Fruit fly (Drosophila melanogaster) whole organism, embryonic: ENCODE results near the gene Polr3E.

Experiments
- CG10209 ChIP-seq: fragments of 200-800 bp; sonication (Bioruptor generic); optimal IDR thresholded peaks from 3 replicates; lab custom pipeline; 2017; ENCODE audit warnings: missing biosample characterization, mild to moderate bottlenecking, missing genetic modification characterization, missing genetic modification reagents
- CG10267 ChIP-seq: fragments of 200-800 bp; sonication (Bioruptor generic); optimal IDR thresholded peaks from 2 replicates; lab custom pipeline; 2018; ENCODE audit warnings: missing biosample characterization, mild to moderate bottlenecking, missing genetic modification characterization, moderate library complexity
- CG11456 ChIP-seq: fragments of 200-800 bp; sonication (Bioruptor generic); IDR thresholded peaks from 3 replicates; pipeline ENCODE4 v1.3.6; 2022; ENCODE audit warnings: missing biosample characterization, missing genetic modification characterization
- CG13123 ChIP-seq: fragments of 200-800 bp; sonication (Bioruptor generic); optimal IDR thresholded peaks from 2 replicates; lab custom pipeline; 2016; ENCODE audit warnings: missing biosample characterization, missing genetic modification characterization
- CG14667 ChIP-seq: fragments of 200-800 bp; sonication (Bioruptor generic); IDR thresholded peaks from 2 replicates; pipeline ENCODE4 v1.3.6; 2022; ENCODE audit warnings: missing biosample characterization, missing genetic modification characterization
- CG14710 ChIP-seq: fragments of 200-800 bp; sonication (Bioruptor generic); optimal IDR thresholded peaks from 3 replicates; lab custom pipeline; 2019; ENCODE audit warnings: missing biosample characterization, mild to moderate bottlenecking, missing genetic modification characterization, moderate library complexity
- CG14860 ChIP-seq: fragments of 200-800 bp; sonication (Bioruptor generic); IDR thresholded peaks from 3 replicates; pipeline ENCODE4 v1.3.6; 2022; ENCODE audit warnings: missing biosample characterization, missing genetic modification characterization; ENCODE audit not compliant: partially characterized antibody
- CG15479 ChIP-seq: fragments of 200-800 bp; sonication (Bioruptor generic); optimal IDR thresholded peaks from 3 replicates; lab custom pipeline; 2019; ENCODE audit warnings: missing biosample characterization, mild to moderate bottlenecking, missing genetic modification characterization, moderate library complexity
- CG18619 ChIP-seq: fragments of 200-800 bp; sonication (Bioruptor generic); optimal IDR thresholded peaks from 3 replicates; lab custom pipeline; 2017; ENCODE audit warnings: missing biosample characterization, mild to moderate bottlenecking, missing genetic modification characterization
- CG2199 ChIP-seq: fragments of 200-800 bp; sonication (Bioruptor generic); IDR thresholded peaks from 3 replicates; pipeline ENCODE4 v1.3.6; 2022; ENCODE audit warnings: missing biosample characterization, missing genetic modification characterization
- CG3726 ChIP-seq: fragments of 200-800 bp; sonication (Bioruptor generic); IDR thresholded peaks from 3 replicates; pipeline ENCODE4, ENCODE4 v1.3.6; 2022; ENCODE audit warnings: missing biosample characterization, missing genetic modification characterization
- CG6683 ChIP-seq: fragments of 200-800 bp; sonication (Bioruptor generic); optimal IDR thresholded peaks from 2 replicates; lab custom pipeline; 2017; ENCODE audit warnings: missing biosample characterization, mild to moderate bottlenecking, missing genetic modification characterization, missing genetic modification reagents
- CG8944 ChIP-seq: fragments of 200-800 bp; sonication (Bioruptor generic); optimal IDR thresholded peaks from 3 replicates; lab custom pipeline; 2016; ENCODE audit warnings: missing biosample characterization, missing genetic modification characterization
- CG9876 ChIP-seq: fragments of 200-800 bp; sonication (Bioruptor generic); optimal IDR thresholded peaks from 2 replicates; lab custom pipeline; 2016; ENCODE audit warnings: missing biosample characterization, missing genetic modification characterization
- CTCF ChIP-seq: fragments of 200-800 bp; sonication (Bioruptor generic); optimal IDR thresholded peaks from 2 replicates; lab custom pipeline; 2017; ENCODE audit warnings: missing biosample characterization, mild to moderate bottlenecking, missing genetic modification characterization, moderate library complexity
- CoRest ChIP-seq: fragments of 200-800 bp; sonication (Bioruptor generic); optimal IDR thresholded peaks from 3 replicates; lab custom pipeline; 2018; ENCODE audit warnings: missing biosample characterization, mild to moderate bottlenecking, missing genetic modification characterization, moderate library complexity
- D19B ChIP-seq: fragments of 200-800 bp; sonication (Bioruptor generic); optimal IDR thresholded peaks from 2 replicates; lab custom pipeline; 2017; ENCODE audit warnings: missing biosample characterization, mild to moderate bottlenecking, missing genetic modification characterization
- Dfd ChIP-seq, 2 experiments: fragments of >200 bp; optimal IDR thresholded peaks; 2 replicates each; lab custom pipeline; 2017; ENCODE audit warnings: missing biosample characterization in 2 of 2, missing genetic modification characterization in 2 of 2
- Elba2 ChIP-seq: fragments of 200-800 bp; sonication (Bioruptor generic); optimal IDR thresholded peaks from 3 replicates; lab custom pipeline; 2016; ENCODE audit warnings: missing biosample characterization, missing genetic modification characterization
- GATAe ChIP-seq: fragments of 200-800 bp; sonication (Bioruptor generic); conservative IDR thresholded peaks from 2 replicates; pipeline ENCODE4 v1.3.6; 2022; ENCODE audit warnings: missing biosample characterization, missing genetic modification characterization
- Gsc ChIP-seq: fragments of 200-800 bp; sonication (Bioruptor generic); IDR thresholded peaks from 2 replicates; pipeline ENCODE4 v1.3.6; 2022; ENCODE audit warnings: missing biosample characterization, missing genetic modification characterization
- HLH3B ChIP-seq: fragments of 200-800 bp; sonication (Bioruptor generic); IDR thresholded peaks from 2 replicates; pipeline ENCODE4 v1.3.6; 2022; ENCODE audit warnings: missing biosample characterization, missing genetic modification characterization
- Lhr ChIP-seq: fragments of 200-800 bp; sonication (Bioruptor generic); optimal IDR thresholded peaks from 3 replicates; lab custom pipeline; 2017; ENCODE audit warnings: mild to moderate bottlenecking, missing biosample characterization, missing genetic modification reagents, missing genetic modification characterization
- Lim3 ChIP-seq: fragments of 200-800 bp; sonication (Bioruptor generic); IDR thresholded peaks from 2 replicates; pipeline ENCODE4 v1.3.6; 2022; ENCODE audit warnings: missing biosample characterization, missing genetic modification characterization
- Lpt ChIP-seq: fragments of >200 bp; optimal IDR thresholded peaks from 2 replicates; lab custom pipeline; 2018; ENCODE audit warnings: missing biosample characterization, missing genetic modification characterization
- MESR4 ChIP-seq: fragments of 200-800 bp; sonication (Bioruptor generic); optimal IDR thresholded peaks from 2 replicates; lab custom pipeline; 2018; ENCODE audit warnings: missing biosample characterization, mild to moderate bottlenecking, missing genetic modification characterization, moderate library complexity
- Neu2 ChIP-seq: fragments of 200-800 bp; sonication (Bioruptor generic); optimal IDR thresholded peaks from 3 replicates; lab custom pipeline; 2016; ENCODE audit warnings: missing biosample characterization, missing genetic modification characterization, borderline replicate concordance
- Ravus ChIP-seq: fragments of 200-800 bp; sonication (Bioruptor generic); IDR thresholded peaks from 2 replicates; pipeline ENCODE4 v1.3.6; 2022; ENCODE audit warnings: missing biosample characterization, missing genetic modification characterization
- Sin3A ChIP-seq: fragments of >200 bp; optimal IDR thresholded peaks from 2 replicates; lab custom pipeline; 2018
- Trl ChIP-seq, 3 experiments: fragments of >200 bp in 2 of 3; fragments of 200-800 bp in 1 of 3; sonication (Bioruptor generic) in 1 of 3; optimal IDR thresholded peaks; 2 replicates in 1 of 3; 3 replicates in 2 of 3; lab custom pipeline; 2016 to 2017; ENCODE audit warnings: missing biosample characterization in 1 of 3, missing genetic modification characterization in 1 of 3
- aop ChIP-seq: fragments of 200-800 bp; sonication (Bioruptor generic); IDR thresholded peaks from 2 replicates; pipeline ENCODE4 v1.3.6; 2022; ENCODE audit warnings: missing biosample characterization, missing genetic modification characterization
- bbx ChIP-seq: fragments of 200-800 bp; sonication (Bioruptor generic); IDR thresholded peaks from 2 replicates; pipeline ENCODE4 v1.3.6; 2022; ENCODE audit warnings: missing biosample characterization, missing genetic modification characterization; ENCODE audit not compliant: partially characterized antibody
- croc ChIP-seq: fragments of 200-800 bp; sonication (Bioruptor generic); conservative IDR thresholded peaks from 3 replicates; pipeline ENCODE4 v1.3.6; 2022; ENCODE audit warnings: missing biosample characterization, missing genetic modification characterization
- dimm ChIP-seq: fragments of 200-800 bp; sonication (Bioruptor generic); IDR thresholded peaks from 2 replicates; pipeline ENCODE4 v1.3.6; 2022; ENCODE audit warnings: missing biosample characterization, missing genetic modification characterization
- jumu ChIP-seq: fragments of 200-800 bp; sonication (Bioruptor generic); optimal IDR thresholded peaks from 3 replicates; lab custom pipeline; 2016; ENCODE audit warnings: missing biosample characterization, missing genetic modification characterization
- ken ChIP-seq: fragments of 200-800 bp; sonication (Bioruptor generic); IDR thresholded peaks from 3 replicates; pipeline ENCODE4 v1.3.6; 2022; ENCODE audit warnings: missing biosample characterization, missing genetic modification characterization
- knrl ChIP-seq: fragments of 200-800 bp; sonication (Bioruptor generic); IDR thresholded peaks from 3 replicates; pipeline ENCODE4 v1.3.6; 2022; ENCODE audit warnings: missing biosample characterization, missing genetic modification characterization; ENCODE audit not compliant: partially characterized antibody
- lab ChIP-seq: fragments of 200-800 bp; sonication (Bioruptor generic); optimal IDR thresholded peaks from 3 replicates; lab custom pipeline; 2017; ENCODE audit warnings: missing biosample characterization, missing genetic modification characterization, mild to moderate bottlenecking, moderate library complexity, missing genetic modification reagents
- lmd ChIP-seq: fragments of 200-800 bp; sonication (Bioruptor generic); IDR thresholded peaks from 2 replicates; pipeline ENCODE4 v1.3.6; 2022; ENCODE audit warnings: missing biosample characterization, missing genetic modification characterization
- mirr ChIP-seq: fragments of 200-800 bp; sonication (Bioruptor generic); optimal IDR thresholded peaks from 3 replicates; lab custom pipeline; 2018; ENCODE audit warnings: missing biosample characterization, mild to moderate bottlenecking, missing genetic modification characterization
- nerfin-1 ChIP-seq: fragments of 200-800 bp; sonication (Bioruptor generic); optimal IDR thresholded peaks from 3 replicates; lab custom pipeline; 2019; ENCODE audit warnings: missing biosample characterization, mild to moderate bottlenecking, missing genetic modification characterization, moderate library complexity
- nerfin-2 ChIP-seq: fragments of 200-800 bp; sonication (Bioruptor generic); IDR thresholded peaks from 2 replicates; pipeline ENCODE4 v1.3.6; 2022; ENCODE audit warnings: missing biosample characterization, missing genetic modification characterization; ENCODE audit not compliant: partially characterized antibody
- nmo ChIP-seq: fragments of 200-800 bp; sonication (Bioruptor generic); optimal IDR thresholded peaks from 2 replicates; lab custom pipeline; 2018; ENCODE audit warnings: missing biosample characterization, mild to moderate bottlenecking, missing genetic modification characterization, moderate library complexity
- p53 ChIP-seq: fragments of 200-800 bp; sonication (Bioruptor generic); optimal IDR thresholded peaks from 2 replicates; lab custom pipeline; 2016; ENCODE audit warnings: missing biosample characterization, missing genetic modification characterization
- pzg ChIP-seq: fragments of 200-800 bp; sonication (Bioruptor generic); optimal IDR thresholded peaks from 3 replicates; lab custom pipeline; 2018; ENCODE audit warnings: missing biosample characterization, mild to moderate bottlenecking, missing genetic modification characterization, moderate library complexity
- repo ChIP-seq: fragments of 200-800 bp; sonication (Bioruptor generic); optimal IDR thresholded peaks from 2 replicates; lab custom pipeline; 2016; ENCODE audit warnings: missing biosample characterization, missing genetic modification characterization
- sc ChIP-seq, 3 experiments: fragments of >200 bp in 2 of 3; fragments of 200-800 bp in 1 of 3; sonication (Bioruptor generic) in 1 of 3; optimal IDR thresholded peaks; 2 replicates in 2 of 3; 3 replicates in 1 of 3; lab custom pipeline; 2017; ENCODE audit warnings: mild to moderate bottlenecking in 1 of 3, missing biosample characterization in 1 of 3, missing genetic modification characterization in 1 of 3, missing genetic modification reagents in 1 of 3
- sima ChIP-seq: fragments of 200-800 bp; sonication (Bioruptor generic); optimal IDR thresholded peaks from 2 replicates; lab custom pipeline; 2016; ENCODE audit warnings: missing biosample characterization, missing genetic modification characterization
- stc ChIP-seq: fragments of 200-800 bp; sonication (Bioruptor generic); IDR thresholded peaks from 2 replicates; pipeline ENCODE4 v1.3.6; 2022; ENCODE audit warnings: missing biosample characterization, missing genetic modification characterization
- tx ChIP-seq: fragments of 200-800 bp; sonication (Bioruptor generic); optimal IDR thresholded peaks from 2 replicates; lab custom pipeline; 2016; ENCODE audit warnings: missing biosample characterization, missing genetic modification characterization
- usp ChIP-seq: fragments of >200 bp; optimal IDR thresholded peaks from 2 replicates; lab custom pipeline; 2017; ENCODE audit warnings: missing biosample characterization, missing genetic modification characterization

The Polr3E gene

dm6 chr3L:21058651-21059050 is 27.0 kb downstream of the Polr3E start:
- TF ChIP-seq CG14667 (no peak), MESR4 (GFP tag; lab: Kevin White, UChicago) (no peak), Elba2 (GFP tag; lab: Kevin White, UChicago) (no peak), sima (GFP tag; lab: Kevin White, UChicago) (no peak), tx (GFP tag; lab: Kevin White, UChicago) (no peak), CoRest (no peak), HLH3B (no peak; the same call in 1 of the 2 replicates), Sin3A (lab: Kevin White, UChicago) (no peak), CG18619 (no peak), jumu (GFP tag; lab: Kevin White, UChicago) (no peak), CG14710 (tag; lab: Kevin White, UChicago) (no peak), CG6683 (GFP tag; lab: Kevin White, UChicago) (no peak), CG3726 (no peak), nmo (GFP tag; lab: Kevin White, UChicago) (no peak), CG10209 (GFP tag; lab: Kevin White, UChicago) (no peak), croc (GFP tag; lab: Robert Waterston, UW) (no peak), p53 (no peak), Neu2 (GFP tag; lab: Kevin White, UChicago) (no peak), Trl (optimal IDR thresholded peaks at IDR 0.05; lab: Kevin White, UChicago) (peak; percentile 74 to 75), Trl (GFP tag; optimal IDR thresholded peaks at IDR 0.05; lab: Kevin White, UChicago) (peak; percentile 30), dimm (GFP tag; lab: Robert Waterston, UW) (no peak), Lhr (GFP tag; lab: Kevin White, UChicago) (no peak), Lim3 (GFP tag; lab: Robert Waterston, UW) (no peak), GATAe (GFP tag; lab: Robert Waterston, UW) (no peak), CG10267 (tag; lab: Kevin White, UChicago) (no peak), sc (optimal IDR thresholded peaks at IDR 0.05; lab: Kevin White, UChicago) (no peak), sc (GFP tag; optimal IDR thresholded peaks at IDR 0.05; lab: Kevin White, UChicago) (no peak), CG9876 (no peak), Gsc (GFP tag; lab: Robert Waterston, UW) (no peak), CG15479 (no peak), ken (GFP tag; lab: Robert Waterston, UW) (no peak), repo (GFP tag; lab: Kevin White, UChicago) (no peak), knrl (GFP tag; lab: Robert Waterston, UW) (0 out of 3 replicates have a peak, but pooled peaks have one; percentile 7), Ravus (no peak), mirr (GFP tag; lab: Kevin White, UChicago) (peak; percentile 47), CG8944 (GFP tag; lab: Kevin White, UChicago) (no peak), aop (no peak), CG2199 (GFP tag; lab: Robert Waterston, UW) (peak; percentile 55; the same call in 1 of the 3 replicates), CG14860 (no peak), stc (GFP tag; lab: Robert Waterston, UW) (peak; percentile 29; the same call in 1 of the 2 replicates), nerfin-1 (tag; lab: Kevin White, UChicago) (no peak), D19B (GFP tag; lab: Kevin White, UChicago) (no peak), CG11456 (peak; percentile 72; the same call in 2 of the 3 replicates), CTCF (GFP tag; lab: Kevin White, UChicago) (no peak), pzg (GFP tag; lab: Kevin White, UChicago) (no peak), nerfin-2 (GFP tag; lab: Robert Waterston, UW) (no peak), bbx (peak; percentile 17; the same call in 1 of the 2 replicates), lmd (GFP tag; lab: Robert Waterston, UW) (no peak), lab (peak; percentile 34), usp (GFP tag; lab: Kevin White, UChicago) (no peak), Lpt (GFP tag; lab: Kevin White, UChicago) (no peak), CG13123 (GFP tag; lab: Kevin White, UChicago) (no peak), Dfd (GFP tag; optimal IDR thresholded peaks at IDR 0.05; lab: Kevin White, UChicago) (no peak)
